Worm (Caenorhabditis elegans): Measurements from ENCODE around the gene gst-2.

gst-2 gene

DNA sequence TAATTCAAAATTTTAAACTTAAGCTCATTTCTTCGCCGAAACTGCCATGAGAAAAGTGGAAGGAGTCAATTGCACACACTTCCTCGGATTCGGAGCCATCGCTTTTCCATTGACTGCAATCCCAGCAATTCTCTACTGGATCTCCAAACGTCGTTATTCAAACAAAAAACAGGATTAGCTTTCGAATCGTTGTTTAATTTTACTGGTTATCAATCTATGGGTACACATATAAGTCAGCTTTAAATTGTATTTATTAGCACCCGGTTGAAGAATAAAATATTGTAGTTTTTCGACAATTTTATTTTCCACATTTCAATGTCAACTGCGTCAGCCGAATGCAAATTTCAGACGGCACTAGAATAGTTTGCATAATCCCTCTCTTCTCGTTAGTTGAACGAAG, 11.9 kb downstream of the gst-2 start, which contains the start of gene glt-3:
glt-3 (plus strand) TSS at position 301 of the 400 bp plus-strand sequence.
- TF ChIP-seq nhr-48 (tag; optimal IDR thresholded peaks at IDR 0.05) (no peak), ZK337.2 (GFP tag; IDR thresholded peaks at IDR 0.05) (no peak), mxl-3 (GFP tag; optimal IDR thresholded peaks at IDR 0.05) (no peak), spr-1 (tag; optimal IDR thresholded peaks at IDR 0.05) (no peak), attf-4 (tag; optimal IDR thresholded peaks at IDR 0.05) (no peak), lin-1 (GFP tag; IDR thresholded peaks at IDR 0.05) (no peak), F26F4.8 (GFP tag; conservative IDR thresholded peaks at IDR 0.05) (no peak), lsy-2 (tag; optimal IDR thresholded peaks at IDR 0.05) (no peak), ctbp-1 (GFP tag; IDR thresholded peaks at IDR 0.05) (no peak), nhr-25 (tag; optimal IDR thresholded peaks at IDR 0.05; ENCODE audit: borderline replicate concordance, insufficient read depth) (no peak), Y48G9A.11 (GFP tag; IDR thresholded peaks at IDR 0.05) (no peak), T20F7.1 (GFP tag; optimal IDR thresholded peaks at IDR 0.05) (no peak), ces-1 (GFP tag; optimal IDR thresholded peaks at IDR 0.05) (no peak), egl-43 (GFP tag; IDR thresholded peaks at IDR 0.05) (no peak)

DNA sequence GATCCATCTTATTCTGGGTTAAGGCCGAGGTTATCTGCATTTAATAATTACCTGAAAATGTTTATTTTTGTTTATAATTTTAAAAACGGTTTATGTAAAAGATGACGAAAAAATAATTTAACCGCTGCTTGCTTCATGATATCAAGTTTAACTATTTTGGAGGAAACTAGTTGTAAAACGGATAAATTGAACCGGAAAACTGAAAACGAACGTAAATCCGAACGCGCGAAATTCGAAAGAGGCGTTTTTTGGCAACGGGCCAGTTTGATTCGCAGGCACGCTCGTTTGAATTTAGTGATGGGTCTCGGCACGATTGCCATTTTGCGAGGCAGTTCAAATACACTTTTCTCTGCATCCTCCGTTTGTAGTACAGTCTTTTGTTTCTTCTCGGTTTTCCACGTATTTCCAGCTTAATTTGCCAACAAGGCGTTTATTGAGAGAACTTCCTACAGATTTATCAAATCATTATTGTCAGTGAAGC, 12.9 kb downstream of the gst-2 start, which contains the start of the genes gtbp-1 and K08F4.3:
gtbp-1 (minus strand) TSS at position 51 of the 481 bp plus-strand sequence.
K08F4.3 (plus strand) TSS at position 352 of the 481 bp plus-strand sequence.
- TF ChIP-seq mxl-3 (GFP tag; optimal IDR thresholded peaks at IDR 0.05) = peak; percentile 13
- TF ChIP-seq lin-29 (GFP tag; IDR thresholded peaks at IDR 0.05) = no peak
- TF ChIP-seq lsy-2 (tag; optimal IDR thresholded peaks at IDR 0.05) = no peak
- peak in 1 of 2 experiments; percentile 85 for TF ChIP-seq ZK546.5 (tag; optimal IDR thresholded peaks at IDR 0.05)
- TF ChIP-seq rbr-2 (tag; optimal IDR thresholded peaks at IDR 0.05) = peak; percentile 57
- TF ChIP-seq lin-13 (GFP tag; optimal IDR thresholded peaks at IDR 0.05) = peak; percentile 55
- TF ChIP-seq mdl-1 (tag; optimal IDR thresholded peaks at IDR 0.05) = peak in 1 of 2 experiments; percentile 8
- TF ChIP-seq ama-1 (optimal IDR thresholded peaks at IDR 0.05) = peak; percentile 16
- TF ChIP-seq T26A8.4 (GFP tag; IDR thresholded peaks at IDR 0.05) = no peak
- TF ChIP-seq hlh-30 (tag; optimal IDR thresholded peaks at IDR 0.05; ENCODE audit: insufficient read depth) = no peak
- TF ChIP-seq ceh-20 (GFP tag; IDR thresholded peaks at IDR 0.05) = 0 out of 2 replicates have a peak, but pooled peaks have one; percentile 22
- TF ChIP-seq zfp-2 (tag; optimal IDR thresholded peaks at IDR 0.05) = peak; percentile 72
- peak; percentile 98 for TF ChIP-seq aha-1 (tag)
- no peak for TF ChIP-seq zag-1 (tag; optimal IDR thresholded peaks at IDR 0.05)
- peak; percentile 69 for TF ChIP-seq nhr-6 (tag; optimal IDR thresholded peaks at IDR 0.05)
- peak; percentile 66 for TF ChIP-seq nhr-77 (tag; optimal IDR thresholded peaks at IDR 0.05)
- TF ChIP-seq mdt-29 (GFP tag; IDR thresholded peaks at IDR 0.05) = no peak
- peak; percentile 32 for TF ChIP-seq unc-130 (GFP tag; optimal IDR thresholded peaks at IDR 0.05)
- TF ChIP-seq dpl-1 (GFP tag; optimal IDR thresholded peaks at IDR 0.05) = peak; percentile 90
- TF ChIP-seq nhr-11 (tag; optimal IDR thresholded peaks at IDR 0.05) = peak; percentile 60
- no peak for TF ChIP-seq nhr-237 (tag; optimal IDR thresholded peaks at IDR 0.05)
- TF ChIP-seq saeg-2 (GFP tag; IDR thresholded peaks at IDR 0.05) = no peak
- TF ChIP-seq D1046.2 (GFP tag; IDR thresholded peaks at IDR 0.05) = no peak
- no peak for TF ChIP-seq pha-4 (GFP tag; IDR thresholded peaks at IDR 0.05)
- peak; percentile 59 for TF ChIP-seq pha-4 (tag; optimal IDR thresholded peaks at IDR 0.05)

DNA sequence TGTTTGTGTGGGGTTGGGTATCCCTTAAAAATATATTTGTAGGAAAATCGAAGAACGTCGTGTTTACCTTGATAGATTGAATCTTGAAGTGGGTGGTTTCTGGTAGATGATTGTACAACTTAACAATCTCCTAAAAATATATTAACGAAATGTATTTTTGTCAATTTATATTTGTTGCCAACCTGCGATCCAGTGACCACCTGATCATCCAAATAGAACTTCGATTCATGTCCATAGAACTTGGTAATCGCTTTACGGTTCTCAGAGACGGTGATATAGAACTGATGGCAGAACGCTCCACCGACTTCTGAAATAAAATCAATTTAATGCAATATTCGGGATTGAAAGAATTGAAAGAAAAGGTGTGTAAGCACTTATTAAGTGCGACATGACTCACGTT, 13.4 kb downstream of the gst-2 start:
- TF ChIP-seq ceh-20 (GFP tag; IDR thresholded peaks at IDR 0.05) (no peak), snpc-1.2 (GFP tag; IDR thresholded peaks at IDR 0.05) (no peak), lin-38 (GFP tag; IDR thresholded peaks at IDR 0.05) (no peak), mdl-1 (tag; optimal IDR thresholded peaks at IDR 0.05) (no peak), nhr-41 (GFP tag; IDR thresholded peaks at IDR 0.05) (no peak), mep-1 (tag; optimal IDR thresholded peaks at IDR 0.05) (no peak), rbr-2 (tag; optimal IDR thresholded peaks at IDR 0.05) (no peak), aha-1 (tag) (peak; percentile 60), lin-13 (GFP tag; optimal IDR thresholded peaks at IDR 0.05) (no peak)

Data from whole organism, L4 larva.